Worm (Caenorhabditis elegans): ENCODE results near the gene cku-80.
A peak's percentile ranks its signal among the peaks of the same experiment; 100 is the strongest.

The cku-80 gene

ce11 chrIII:4419117-4419978, at the start of gene cku-80, which contains the start of gene R07E5.7:
TSS of gene cku-80 (plus strand) at chrIII:4419848.
TSS of gene R07E5.7 (minus strand) at chrIII:4419167.
- TF ChIP-seq cog-1 (tag; optimal IDR thresholded peaks at IDR 0.05) (peak; percentile 7), ztf-23 (GFP tag; IDR thresholded peaks at IDR 0.05) (peak; percentile 50; the same call in 1 of the 2 replicates), med-1 (GFP tag; optimal IDR thresholded peaks at IDR 0.05; ENCODE audit: insufficient read depth) (no peak)

ce11 chrIII:4370585-4370984, 49.1 kb upstream of the cku-80 start, which contains the start of gene ckb-3:
TSS of gene ckb-3 (plus strand) at chrIII:4370885.
- no peak for TF ChIP-seq klf-2 (GFP tag; conservative IDR thresholded peaks at IDR 0.05)
- no peak for TF ChIP-seq cog-1 (tag; optimal IDR thresholded peaks at IDR 0.05)
- TF ChIP-seq T22C8.4 (GFP tag; IDR thresholded peaks at IDR 0.05), result no peak
- no peak for TF ChIP-seq flt-1 (GFP tag; IDR thresholded peaks at IDR 0.05)
- TF ChIP-seq ztf-29 (GFP tag; IDR thresholded peaks at IDR 0.05), result no peak
- no peak for TF ChIP-seq tab-1 (GFP tag; IDR thresholded peaks at IDR 0.05)
- TF ChIP-seq ref-1 (GFP tag; conservative IDR thresholded peaks at IDR 0.05), result no peak
- no peak for TF ChIP-seq ztf-23 (GFP tag; IDR thresholded peaks at IDR 0.05)
- TF ChIP-seq med-1 (GFP tag; optimal IDR thresholded peaks at IDR 0.05; ENCODE audit: insufficient read depth), result no peak

ce11 chrIII:4372894-4373293, 46.8 kb upstream of the cku-80 start:
- TF ChIP-seq ref-1 (GFP tag; conservative IDR thresholded peaks at IDR 0.05) (no peak), cog-1 (tag; optimal IDR thresholded peaks at IDR 0.05) (no peak), ztf-23 (GFP tag; IDR thresholded peaks at IDR 0.05) (no peak), T22C8.4 (GFP tag; IDR thresholded peaks at IDR 0.05) (no peak), tab-1 (GFP tag; IDR thresholded peaks at IDR 0.05) (no peak), ztf-29 (GFP tag; IDR thresholded peaks at IDR 0.05) (no peak), med-1 (GFP tag; optimal IDR thresholded peaks at IDR 0.05; ENCODE audit: insufficient read depth) (no peak), klf-2 (GFP tag; conservative IDR thresholded peaks at IDR 0.05) (no peak), flt-1 (GFP tag; IDR thresholded peaks at IDR 0.05) (no peak)

ce11 chrIII:4374854-4375253, 44.8 kb upstream of the cku-80 start, which contains the start of gene pals-26:
TSS of gene pals-26 (plus strand) at chrIII:4375154.
- TF ChIP-seq med-1 (GFP tag; optimal IDR thresholded peaks at IDR 0.05; ENCODE audit: insufficient read depth) (no peak), ref-1 (GFP tag; conservative IDR thresholded peaks at IDR 0.05) (no peak), ztf-29 (GFP tag; IDR thresholded peaks at IDR 0.05) (no peak), ztf-23 (GFP tag; IDR thresholded peaks at IDR 0.05) (no peak), flt-1 (GFP tag; IDR thresholded peaks at IDR 0.05) (no peak), cog-1 (tag; optimal IDR thresholded peaks at IDR 0.05) (no peak), T22C8.4 (GFP tag; IDR thresholded peaks at IDR 0.05) (no peak), klf-2 (GFP tag; conservative IDR thresholded peaks at IDR 0.05) (no peak), tab-1 (GFP tag; IDR thresholded peaks at IDR 0.05) (no peak)

ce11 chrIII:4378600-4379293, 40.9 kb upstream of the cku-80 start:
- TF ChIP-seq med-1 (GFP tag; optimal IDR thresholded peaks at IDR 0.05; ENCODE audit: insufficient read depth) (peak; percentile 5), ztf-29 (GFP tag; IDR thresholded peaks at IDR 0.05) (peak; percentile 83), tab-1 (GFP tag; IDR thresholded peaks at IDR 0.05) (peak; percentile 83), ref-1 (GFP tag; conservative IDR thresholded peaks at IDR 0.05) (peak; percentile 50; the same call in 1 of the 2 replicates), flt-1 (GFP tag; IDR thresholded peaks at IDR 0.05) (peak; percentile 91), cog-1 (tag; optimal IDR thresholded peaks at IDR 0.05) (peak; percentile 56), ztf-23 (GFP tag; IDR thresholded peaks at IDR 0.05) (peak; percentile 83), T22C8.4 (GFP tag; IDR thresholded peaks at IDR 0.05) (peak; percentile 42), klf-2 (GFP tag; conservative IDR thresholded peaks at IDR 0.05) (peak; percentile 66)

ce11 chrIII:4379717-4380116, 39.9 kb upstream of the cku-80 start, which contains the start of gene B0284.3:
TSS of gene B0284.3 (minus strand) at chrIII:4379817.
- TF ChIP-seq ztf-29 (GFP tag; IDR thresholded peaks at IDR 0.05), result no peak
- no peak for TF ChIP-seq tab-1 (GFP tag; IDR thresholded peaks at IDR 0.05)
- TF ChIP-seq klf-2 (GFP tag; conservative IDR thresholded peaks at IDR 0.05), result no peak
- no peak for TF ChIP-seq med-1 (GFP tag; optimal IDR thresholded peaks at IDR 0.05; ENCODE audit: insufficient read depth)

ce11 chrIII:4380835-4381234, 38.8 kb upstream of the cku-80 start:
- TF ChIP-seq tab-1 (GFP tag; IDR thresholded peaks at IDR 0.05) (no peak; the same call in 1 of the 2 replicates), cog-1 (tag; optimal IDR thresholded peaks at IDR 0.05) (peak; percentile 11), T22C8.4 (GFP tag; IDR thresholded peaks at IDR 0.05) (no peak)

ce11 chrIII:4381343-4381742, 38.3 kb upstream of the cku-80 start, which contains the start of gene pals-27:
TSS of gene pals-27 (plus strand) at chrIII:4381643.
- TF ChIP-seq ztf-29 (GFP tag; IDR thresholded peaks at IDR 0.05) (no peak), med-1 (GFP tag; optimal IDR thresholded peaks at IDR 0.05; ENCODE audit: insufficient read depth) (no peak), ztf-23 (GFP tag; IDR thresholded peaks at IDR 0.05) (no peak), T22C8.4 (GFP tag; IDR thresholded peaks at IDR 0.05) (no peak), tab-1 (GFP tag; IDR thresholded peaks at IDR 0.05) (no peak), klf-2 (GFP tag; conservative IDR thresholded peaks at IDR 0.05) (no peak), cog-1 (tag; optimal IDR thresholded peaks at IDR 0.05) (no peak), flt-1 (GFP tag; IDR thresholded peaks at IDR 0.05) (no peak), ref-1 (GFP tag; conservative IDR thresholded peaks at IDR 0.05) (no peak)

- TF ChIP-seq flt-1 (GFP tag; IDR thresholded peaks at IDR 0.05), result no peak
- TF ChIP-seq ztf-23 (GFP tag; IDR thresholded peaks at IDR 0.05), result no peak
- TF ChIP-seq ref-1 (GFP tag; conservative IDR thresholded peaks at IDR 0.05), result no peak
- no peak for TF ChIP-seq ztf-29 (GFP tag; IDR thresholded peaks at IDR 0.05)
- no peak for TF ChIP-seq med-1 (GFP tag; optimal IDR thresholded peaks at IDR 0.05; ENCODE audit: insufficient read depth)
- TF ChIP-seq T22C8.4 (GFP tag; IDR thresholded peaks at IDR 0.05), result no peak
- TF ChIP-seq cog-1 (tag; optimal IDR thresholded peaks at IDR 0.05), result no peak
- no peak for TF ChIP-seq tab-1 (GFP tag; IDR thresholded peaks at IDR 0.05)
- TF ChIP-seq klf-2 (GFP tag; conservative IDR thresholded peaks at IDR 0.05), result no peak
These were observed 37.5 kb upstream of the cku-80 start for ce11 chrIII:4382118-4382517.
